Fruit fly (Drosophila melanogaster) whole organism, prepupa: ENCODE measurements around the gene CG7730.

Source experiments
- Blimp-1 ChIP-seq: fragments of 200-800 bp; sonication (Bioruptor generic); optimal IDR thresholded peaks from 3 replicates; lab custom pipeline; 2017; ENCODE audit warnings: missing biosample characterization, missing genetic modification characterization, mild to moderate bottlenecking, moderate library complexity, missing genetic modification reagents
- CG34406 ChIP-seq: fragments of 200-800 bp; sonication (Bioruptor generic); optimal IDR thresholded peaks from 3 replicates; lab custom pipeline; 2016; ENCODE audit warnings: missing biosample characterization, missing genetic modification characterization
- CG6163 ChIP-seq: fragments of 200-800 bp; sonication (Bioruptor generic); IDR thresholded peaks from 3 replicates; pipeline ENCODE4 v1.3.6; 2022; ENCODE audit warnings: missing biosample characterization, missing genetic modification characterization
- CG6792 ChIP-seq: fragments of 200-800 bp; sonication (Bioruptor generic); optimal IDR thresholded peaks from 3 replicates; lab custom pipeline; 2016; ENCODE audit warnings: missing biosample characterization, missing genetic modification characterization
- Lpt ChIP-seq: fragments of 200-800 bp; sonication (Bioruptor generic); optimal IDR thresholded peaks from 3 replicates; lab custom pipeline; 2016; ENCODE audit warnings: missing biosample characterization, missing genetic modification characterization
- Smox ChIP-seq: fragments of 200-800 bp; sonication (Bioruptor generic); optimal IDR thresholded peaks from 3 replicates; lab custom pipeline; 2016; ENCODE audit warnings: missing biosample characterization, missing genetic modification characterization
- dac ChIP-seq: fragments of 200-800 bp; sonication (Bioruptor generic); optimal IDR thresholded peaks from 2 replicates; lab custom pipeline; 2017; ENCODE audit warnings: missing biosample characterization, mild to moderate bottlenecking, missing genetic modification characterization
- esn ChIP-seq: fragments of 200-800 bp; sonication (Bioruptor generic); optimal IDR thresholded peaks from 2 replicates; lab custom pipeline; 2016; ENCODE audit warnings: missing biosample characterization, mild to moderate bottlenecking, missing genetic modification characterization, moderate library complexity
- salr ChIP-seq, 2 experiments: fragments of 200-800 bp; sonication (Bioruptor generic); optimal IDR thresholded peaks; 3 replicates each; lab custom pipeline; 2016 to 2018; ENCODE audit warnings: missing biosample characterization in 2 of 2, missing genetic modification characterization in 2 of 2, mild to moderate bottlenecking in 1 of 2

- TF ChIP-seq Smox (GFP tag; lab: Kevin White, UChicago): no peak
- TF ChIP-seq salr (GFP tag; optimal IDR thresholded peaks at IDR 0.05; lab: Kevin White, UChicago): no peak
- no peak for TF ChIP-seq Lpt (GFP tag; lab: Kevin White, UChicago)
- TF ChIP-seq CG6163: no peak
- no peak for TF ChIP-seq CG34406 (GFP tag; lab: Kevin White, UChicago)
- TF ChIP-seq Blimp-1 (GFP tag; lab: Kevin White, UChicago): no peak
- TF ChIP-seq esn: no peak
- no peak for TF ChIP-seq CG6792 (GFP tag; lab: Kevin White, UChicago)
- TF ChIP-seq dac (GFP tag; lab: Kevin White, UChicago): no peak
These were observed 24.2 kb downstream of the CG7730 start for dm6 chr3L:17051472-17051871.
